Worm (Caenorhabditis elegans): ENCODE measurements around the gene nhr-7.

DNA sequence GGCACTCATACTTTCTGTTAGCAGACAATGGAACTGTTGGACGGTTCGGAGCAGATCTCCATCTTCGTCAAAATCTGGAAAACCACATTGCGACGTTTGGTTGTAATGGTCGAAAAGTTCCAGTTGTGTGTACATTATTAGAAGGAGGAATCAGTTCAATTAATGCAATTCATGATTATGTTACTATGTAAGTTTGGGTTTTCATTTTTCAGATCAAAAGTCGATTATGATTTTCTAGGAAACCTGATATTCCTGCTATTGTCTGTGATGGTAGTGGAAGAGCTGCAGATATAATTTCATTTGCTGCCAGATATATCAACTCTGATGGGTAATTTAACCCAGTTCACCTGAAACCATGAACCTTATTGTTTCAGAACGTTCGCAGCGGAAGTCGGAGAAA is 4.9 kb upstream of the nhr-7 start:
- TF ChIP-seq zag-1 (tag; optimal IDR thresholded peaks at IDR 0.05) (no peak), ces-1 (GFP tag; optimal IDR thresholded peaks at IDR 0.05) (no peak), fos-1 (tag; optimal IDR thresholded peaks at IDR 0.05) (no peak), nhr-11 (tag; optimal IDR thresholded peaks at IDR 0.05) (no peak), mep-1 (tag; optimal IDR thresholded peaks at IDR 0.05) (no peak), nhr-28 (tag; optimal IDR thresholded peaks at IDR 0.05) (no peak), mdl-1 (tag; optimal IDR thresholded peaks at IDR 0.05) (no peak)
